Fruit fly (Drosophila melanogaster) whole organism: ENCODE measurements around the gene bun.

Experiments
- CG8478 ChIP-seq: fragments of >200 bp; optimal IDR thresholded peaks from 2 replicates; lab custom pipeline; 2018; ENCODE audit warnings: inconsistent platforms
- Dll ChIP-seq: fragments of >200 bp; optimal IDR thresholded peaks from 2 replicates; lab custom pipeline; 2017
- EcR ChIP-seq, 2 experiments: fragments of >200 bp; optimal IDR thresholded peaks; 2 replicates each; lab custom pipeline; 2017; ENCODE audit warnings: missing biosample characterization in 2 of 2, missing genetic modification characterization in 2 of 2, missing genetic modification reagents in 2 of 2
- pan ChIP-seq: fragments of >200 bp; optimal IDR thresholded peaks from 2 replicates; lab custom pipeline; 2017
- psq ChIP-seq: fragments of >200 bp; optimal IDR thresholded peaks from 2 replicates; lab custom pipeline; 2017
- usp ChIP-seq: fragments of >200 bp; optimal IDR thresholded peaks from 2 replicates; lab custom pipeline; 2017; ENCODE audit warnings: missing biosample characterization, missing genetic modification characterization, mixed read lengths

DNA sequence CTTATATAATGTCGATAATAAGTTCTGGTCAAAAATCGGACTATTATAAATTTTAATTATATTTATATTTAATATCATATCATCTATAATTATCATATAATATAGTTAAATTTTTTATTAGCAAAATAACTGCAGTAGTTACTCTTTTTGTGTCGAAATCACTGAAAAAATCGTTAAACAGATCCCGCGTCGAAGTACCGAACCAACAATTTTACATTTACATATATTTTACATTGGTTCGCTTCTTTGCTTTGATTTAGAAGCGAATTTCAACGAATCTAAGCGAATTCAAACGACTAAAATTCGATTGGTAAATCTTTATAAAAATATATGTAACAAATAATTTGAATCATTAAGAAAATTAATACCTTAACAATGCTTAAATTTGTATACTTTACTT, 555 bp upstream of the bun start:
- TF ChIP-seq pan (lab: Kevin White, UChicago), result no peak
- no peak for TF ChIP-seq psq
- TF ChIP-seq Dll (lab: Kevin White, UChicago), result no peak
- TF ChIP-seq CG8478 (lab: Kevin White, UChicago), result no peak
- TF ChIP-seq usp (GFP tag; lab: Kevin White, UChicago), result no peak
- TF ChIP-seq EcR (GFP tag; optimal IDR thresholded peaks at IDR 0.05; lab: Kevin White, UChicago), result no peak
